Fruit fly (Drosophila melanogaster) whole organism, embryonic: Measurements from ENCODE around the gene Ugt37D1.

ENCODE experiments used
- Awh ChIP-seq: fragments of 200-800 bp; sonication (Bioruptor generic); IDR thresholded peaks from 2 replicates; pipeline ENCODE4, ENCODE4 v1.3.6; 2022; ENCODE audit warnings: missing biosample characterization, missing genetic modification characterization
- BEAF-32 ChIP-seq: fragments of 200-800 bp; sonication (Bioruptor generic); optimal IDR thresholded peaks from 3 replicates; lab custom pipeline; 2017; ENCODE audit warnings: missing biosample characterization, missing genetic modification characterization, mild to moderate bottlenecking, moderate library complexity, missing genetic modification reagents
- Bteb2 ChIP-seq: fragments of 200-800 bp; sonication (Bioruptor generic); optimal IDR thresholded peaks from 2 replicates; lab custom pipeline; 2016; ENCODE audit warnings: missing biosample characterization, missing genetic modification characterization
- CG10654 ChIP-seq: fragments of 200-800 bp; sonication (Bioruptor generic); optimal IDR thresholded peaks from 2 replicates; lab custom pipeline; 2016; ENCODE audit warnings: missing biosample characterization, missing genetic modification characterization
- CG10959 ChIP-seq: fragments of 200-800 bp; sonication (Bioruptor generic); IDR thresholded peaks from 2 replicates; pipeline ENCODE4 v1.3.6; 2022; ENCODE audit warnings: missing biosample characterization, missing genetic modification characterization
- CG12299 ChIP-seq: fragments of 200-800 bp; sonication (Bioruptor generic); optimal IDR thresholded peaks from 2 replicates; lab custom pipeline; 2018; ENCODE audit warnings: missing biosample characterization, mild to moderate bottlenecking, missing genetic modification characterization
- CG12942 ChIP-seq: fragments of 200-800 bp; sonication (Bioruptor generic); optimal IDR thresholded peaks from 3 replicates; lab custom pipeline; 2016; ENCODE audit warnings: missing biosample characterization, missing genetic modification characterization
- CG13287 ChIP-seq: fragments of 200-800 bp; sonication (Bioruptor generic); IDR thresholded peaks from 2 replicates; pipeline ENCODE4 v1.3.6; 2022; ENCODE audit warnings: missing biosample characterization, missing genetic modification characterization; ENCODE audit not compliant: partially characterized antibody
- CG14050 ChIP-seq: fragments of 200-800 bp; sonication (Bioruptor generic); IDR thresholded peaks from 3 replicates; pipeline ENCODE4 v1.3.6; 2022; ENCODE audit warnings: missing biosample characterization, missing genetic modification characterization
- CG14710 ChIP-seq: fragments of 200-800 bp; sonication (Bioruptor generic); optimal IDR thresholded peaks from 3 replicates; lab custom pipeline; 2019; ENCODE audit warnings: missing biosample characterization, mild to moderate bottlenecking, missing genetic modification characterization, moderate library complexity
- CG14965 ChIP-seq: fragments of 200-800 bp; sonication (Bioruptor generic); optimal IDR thresholded peaks from 2 replicates; lab custom pipeline; 2016; ENCODE audit warnings: missing biosample characterization, missing genetic modification characterization, borderline replicate concordance
- CG16863 ChIP-seq: fragments of 200-800 bp; sonication (Bioruptor generic); optimal IDR thresholded peaks from 3 replicates; lab custom pipeline; 2016; ENCODE audit warnings: missing biosample characterization, missing genetic modification characterization
- CG17328 ChIP-seq: fragments of 200-800 bp; sonication (Bioruptor generic); IDR thresholded peaks from 2 replicates; pipeline ENCODE4 v1.3.6; 2022; ENCODE audit warnings: missing biosample characterization, missing genetic modification characterization
- CG17568 ChIP-seq: fragments of 200-800 bp; sonication (Bioruptor generic); optimal IDR thresholded peaks from 2 replicates; lab custom pipeline; 2018; ENCODE audit warnings: missing biosample characterization, mild to moderate bottlenecking, missing genetic modification characterization, moderate library complexity
- CG1832 ChIP-seq: fragments of 200-800 bp; sonication (Bioruptor generic); optimal IDR thresholded peaks from 2 replicates; lab custom pipeline; 2017; ENCODE audit warnings: missing biosample characterization, mild to moderate bottlenecking, missing genetic modification characterization, inconsistent platforms
- CG34422 ChIP-seq: fragments of 200-800 bp; sonication (Bioruptor generic); IDR thresholded peaks from 3 replicates; pipeline ENCODE4 v1.3.6; 2022; ENCODE audit warnings: missing biosample characterization, missing genetic modification characterization
- CG3838 ChIP-seq: fragments of 200-800 bp; sonication (Bioruptor generic); optimal IDR thresholded peaks from 3 replicates; lab custom pipeline; 2016; ENCODE audit warnings: missing biosample characterization, missing genetic modification characterization
- CG6254 ChIP-seq: fragments of 200-800 bp; sonication (Bioruptor generic); optimal IDR thresholded peaks from 3 replicates; lab custom pipeline; 2017; ENCODE audit warnings: mild to moderate bottlenecking, missing biosample characterization, missing genetic modification reagents, missing genetic modification characterization
- CG6791 ChIP-seq: fragments of 200-800 bp; sonication (Bioruptor generic); IDR thresholded peaks from 3 replicates; pipeline ENCODE4 v1.3.6; 2022; ENCODE audit warnings: missing biosample characterization, missing genetic modification characterization; ENCODE audit not compliant: partially characterized antibody
- CG8089 ChIP-seq: fragments of 200-800 bp; sonication (Bioruptor generic); optimal IDR thresholded peaks from 3 replicates; lab custom pipeline; 2016; ENCODE audit warnings: missing biosample characterization, missing genetic modification characterization
- CG8478 ChIP-seq: fragments of >200 bp; optimal IDR thresholded peaks from 2 replicates; lab custom pipeline; 2018
- Dfd ChIP-seq, 2 experiments: fragments of >200 bp; optimal IDR thresholded peaks; 2 replicates each; lab custom pipeline; 2017; ENCODE audit warnings: missing biosample characterization in 2 of 2, missing genetic modification characterization in 2 of 2
- Dll ChIP-seq: fragments of 200-800 bp; sonication (Bioruptor generic); IDR thresholded peaks from 4 replicates; pipeline ENCODE4 v1.3.6; 2022; ENCODE audit warnings: missing biosample characterization, missing genetic modification characterization; ENCODE audit not compliant: partially characterized antibody
- Eip74EF ChIP-seq, 2 experiments: fragments of 200-800 bp in 1 of 2; fragments of >200 bp in 1 of 2; sonication (Bioruptor generic) in 1 of 2; optimal IDR thresholded peaks; 2 replicates each; lab custom pipeline; 2017 to 2019; ENCODE audit warnings: missing biosample characterization in 2 of 2, missing genetic modification characterization in 2 of 2, mild to moderate bottlenecking in 1 of 2, moderate library complexity in 1 of 2
- Fer3 ChIP-seq: fragments of 200-800 bp; sonication (Bioruptor generic); optimal IDR thresholded peaks from 2 replicates; lab custom pipeline; 2018; ENCODE audit warnings: missing biosample characterization, mild to moderate bottlenecking, missing genetic modification characterization, moderate library complexity
- GATAe ChIP-seq: fragments of 200-800 bp; sonication (Bioruptor generic); conservative IDR thresholded peaks from 2 replicates; pipeline ENCODE4 v1.3.6; 2022; ENCODE audit warnings: missing biosample characterization, missing genetic modification characterization
- Hr39 ChIP-seq: fragments of >200 bp; optimal IDR thresholded peaks from 2 replicates; lab custom pipeline; 2017
- Hr51 ChIP-seq, 2 experiments: fragments of 200-800 bp; sonication (Bioruptor generic); optimal IDR thresholded peaks; 2 replicates in 1 of 2; 3 replicates in 1 of 2; lab custom pipeline; 2016 to 2018; ENCODE audit warnings: missing biosample characterization in 2 of 2, missing genetic modification characterization in 2 of 2, mild to moderate bottlenecking in 1 of 2, moderate library complexity in 1 of 2
- Hr78 ChIP-seq, 2 experiments: fragments of 200-800 bp in 1 of 2; fragments of >200 bp in 1 of 2; sonication (Bioruptor generic) in 1 of 2; optimal IDR thresholded peaks; 2 replicates each; lab custom pipeline; 2017 to 2019; ENCODE audit warnings: missing biosample characterization in 2 of 2, missing genetic modification characterization in 2 of 2, mild to moderate bottlenecking in 1 of 2, moderate library complexity in 1 of 2
- Jarid2 ChIP-seq: fragments of 200-800 bp; sonication (Bioruptor generic); optimal IDR thresholded peaks from 3 replicates; lab custom pipeline; 2017; ENCODE audit warnings: mild to moderate bottlenecking, missing biosample characterization, missing genetic modification reagents, missing genetic modification characterization
- Mrtf ChIP-seq: fragments of 200-800 bp; sonication (Bioruptor generic); IDR thresholded peaks from 3 replicates; pipeline ENCODE4 v1.3.6; 2022; ENCODE audit warnings: missing biosample characterization, missing genetic modification characterization
- Neu2 ChIP-seq: fragments of 200-800 bp; sonication (Bioruptor generic); optimal IDR thresholded peaks from 3 replicates; lab custom pipeline; 2016; ENCODE audit warnings: missing biosample characterization, missing genetic modification characterization, borderline replicate concordance
- Nf-YB ChIP-seq: fragments of 200-800 bp; sonication (Bioruptor generic); optimal IDR thresholded peaks from 3 replicates; lab custom pipeline; 2019; ENCODE audit warnings: missing biosample characterization, mild to moderate bottlenecking, missing genetic modification characterization, moderate library complexity
- Sry-β ChIP-seq: fragments of 200-800 bp; sonication (Bioruptor generic); optimal IDR thresholded peaks from 2 replicates; lab custom pipeline; 2018; ENCODE audit warnings: missing biosample characterization, mild to moderate bottlenecking, missing genetic modification characterization, moderate library complexity
- YL-1 ChIP-seq: fragments of 200-800 bp; sonication (Bioruptor generic); optimal IDR thresholded peaks from 3 replicates; lab custom pipeline; 2017; ENCODE audit warnings: missing biosample characterization, mild to moderate bottlenecking, missing genetic modification characterization
- bbx ChIP-seq: fragments of 200-800 bp; sonication (Bioruptor generic); IDR thresholded peaks from 2 replicates; pipeline ENCODE4 v1.3.6; 2022; ENCODE audit warnings: missing biosample characterization, missing genetic modification characterization; ENCODE audit not compliant: partially characterized antibody
- crol ChIP-seq: fragments of 200-800 bp; sonication (Bioruptor generic); IDR thresholded peaks from 2 replicates; pipeline ENCODE4 v1.3.6; 2022; ENCODE audit warnings: missing biosample characterization, missing genetic modification characterization
- dan ChIP-seq: fragments of 200-800 bp; sonication (Bioruptor generic); IDR thresholded peaks from 2 replicates; pipeline ENCODE4 v1.3.6; 2022; ENCODE audit warnings: missing biosample characterization, missing genetic modification characterization
- ewg ChIP-seq: fragments of 200-800 bp; sonication (Bioruptor generic); optimal IDR thresholded peaks from 3 replicates; lab custom pipeline; 2017; ENCODE audit warnings: mild to moderate bottlenecking, missing biosample characterization, missing genetic modification reagents, missing genetic modification characterization
- fd64A ChIP-seq: fragments of 200-800 bp; sonication (Bioruptor generic); optimal IDR thresholded peaks from 3 replicates; lab custom pipeline; 2018; ENCODE audit warnings: missing biosample characterization, mild to moderate bottlenecking, missing genetic modification characterization
- gce ChIP-seq: fragments of 200-800 bp; sonication (Bioruptor generic); IDR thresholded peaks from 3 replicates; pipeline ENCODE4 v1.3.6; 2022; ENCODE audit warnings: missing biosample characterization, missing genetic modification characterization
- grn ChIP-seq: fragments of 200-800 bp; sonication (Bioruptor generic); optimal IDR thresholded peaks from 3 replicates; lab custom pipeline; 2017; ENCODE audit warnings: missing biosample characterization, missing genetic modification characterization
- hkb ChIP-seq, 2 experiments: fragments of 200-800 bp in 1 of 2; fragments of >200 bp in 1 of 2; sonication (Bioruptor generic) in 1 of 2; IDR thresholded peaks in 1 of 2; optimal IDR thresholded peaks in 1 of 2; 2 replicates each; pipeline versions ENCODE4 v1.3.6 to Lab custom; 2017 to 2022; ENCODE audit warnings: missing biosample characterization in 1 of 2, missing genetic modification characterization in 1 of 2
- inv ChIP-seq: fragments of 200-800 bp; sonication (Bioruptor generic); IDR thresholded peaks from 2 replicates; pipeline ENCODE4 v1.3.6; 2022; ENCODE audit warnings: missing biosample characterization, missing genetic modification characterization; ENCODE audit not compliant: partially characterized antibody
- lbe ChIP-seq: fragments of 200-800 bp; sonication (Bioruptor generic); optimal IDR thresholded peaks from 2 replicates; lab custom pipeline; 2016; ENCODE audit warnings: missing biosample characterization, mild to moderate bottlenecking, missing genetic modification characterization
- lola ChIP-seq, 3 experiments: fragments of >200 bp in 2 of 3; fragments of 200-800 bp in 1 of 3; sonication (Bioruptor generic) in 1 of 3; optimal IDR thresholded peaks; 2 replicates each; lab custom pipeline; 2017 to 2019; ENCODE audit warnings: missing biosample characterization in 3 of 3, missing genetic modification characterization in 3 of 3, mild to moderate bottlenecking in 1 of 3, moderate library complexity in 1 of 3
- sr ChIP-seq: fragments of 200-800 bp; sonication (Bioruptor generic); IDR thresholded peaks from 3 replicates; pipeline ENCODE4 v1.3.6; 2022; ENCODE audit warnings: missing biosample characterization, missing genetic modification characterization
- twi ChIP-seq: fragments of 200-800 bp; optimal IDR thresholded peaks from 2 replicates; lab custom pipeline; 2019; ENCODE audit warnings: missing biosample characterization, mild to moderate bottlenecking, missing genetic modification characterization, moderate library complexity
- zen ChIP-seq: fragments of 200-800 bp; sonication (Bioruptor generic); optimal IDR thresholded peaks from 3 replicates; lab custom pipeline; 2018; ENCODE audit warnings: missing biosample characterization, mild to moderate bottlenecking, missing genetic modification characterization, moderate library complexity

Ugt37D1 gene

DNA sequence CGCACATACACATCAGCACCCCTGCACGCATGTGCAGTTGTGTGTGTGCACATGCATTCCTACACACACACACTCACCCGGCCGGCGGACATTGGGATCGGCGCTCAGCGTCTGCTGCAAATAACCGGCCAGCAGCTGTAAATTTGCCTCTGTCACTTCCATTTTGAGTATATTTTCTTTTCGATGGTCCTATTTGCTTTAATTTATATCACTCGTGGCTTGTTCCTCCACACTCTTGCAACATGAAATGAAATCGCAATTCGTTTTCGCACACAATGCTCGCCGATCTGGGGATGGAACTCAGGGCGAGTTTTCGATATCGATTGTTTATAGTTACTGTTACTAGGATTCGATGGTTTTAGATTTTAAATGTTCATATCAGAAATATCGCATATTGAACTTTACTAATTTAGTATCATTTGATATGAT is 26.1 kb downstream of the Ugt37D1 start, which contains the start of gene Cse1 (continued):
- no peak for TF ChIP-seq dan
- TF ChIP-seq Dll (GFP tag; lab: Robert Waterston, UW) = peak; percentile 74
- no peak for TF ChIP-seq CG14965
- peak; percentile 55; the same call in 1 of the 2 replicates for TF ChIP-seq bbx
- TF ChIP-seq ewg (GFP tag; lab: Kevin White, UChicago) = peak; percentile 67
- peak; percentile 55; the same call in 1 of the 2 replicates for TF ChIP-seq inv (GFP tag; lab: Robert Waterston, UW)
- TF ChIP-seq Fer3 (tag; lab: Kevin White, UChicago) = no peak
- TF ChIP-seq Sry-β = no peak
- TF ChIP-seq Hr51 (GFP tag; optimal IDR thresholded peaks at IDR 0.05; lab: Kevin White, UChicago) = no peak
- TF ChIP-seq BEAF-32 (GFP tag; lab: Kevin White, UChicago) = peak; percentile 71
- no peak for TF ChIP-seq zen (tag; lab: Kevin White, UChicago)
- no peak for TF ChIP-seq Eip74EF (GFP tag; optimal IDR thresholded peaks at IDR 0.05; lab: Kevin White, UChicago)
- TF ChIP-seq hkb (optimal IDR thresholded peaks at IDR 0.05; lab: Kevin White, UChicago) = no peak
- no peak for TF ChIP-seq hkb (GFP tag; IDR thresholded peaks at IDR 0.05; lab: Robert Waterston, UW)
- TF ChIP-seq YL-1 = no peak
- TF ChIP-seq GATAe (GFP tag; lab: Robert Waterston, UW) = no peak
- TF ChIP-seq CG34422 (GFP tag; lab: Robert Waterston, UW) = peak; percentile 92
- no peak for TF ChIP-seq Neu2 (GFP tag; lab: Kevin White, UChicago)
- TF ChIP-seq Dfd (GFP tag; optimal IDR thresholded peaks at IDR 0.05; lab: Kevin White, UChicago) = no peak
- TF ChIP-seq Jarid2 = no peak
- 0 out of 3 replicates have a peak, but pooled peaks have one; percentile 49 for TF ChIP-seq CG6791 (GFP tag; lab: Robert Waterston, UW)
- TF ChIP-seq lola (GFP tag; optimal IDR thresholded peaks at IDR 0.05; lab: Kevin White, UChicago) = no peak
- TF ChIP-seq Hr78 (GFP tag; optimal IDR thresholded peaks at IDR 0.05; lab: Kevin White, UChicago) = no peak
- TF ChIP-seq CG8478 (lab: Kevin White, UChicago) = no peak
- TF ChIP-seq Awh (GFP tag; lab: Robert Waterston, UW) = no peak
- no peak for TF ChIP-seq crol (GFP tag; lab: Robert Waterston, UW)
- peak; percentile 70 for TF ChIP-seq CG13287 (GFP tag; lab: Robert Waterston, UW)
- TF ChIP-seq CG14710 (tag; lab: Kevin White, UChicago) = peak; percentile 16
- TF ChIP-seq grn (GFP tag; lab: Kevin White, UChicago) = no peak
- no peak for TF ChIP-seq Hr39 (lab: Kevin White, UChicago)
- TF ChIP-seq twi = no peak
- TF ChIP-seq CG12942 = no peak
- no peak for TF ChIP-seq gce
- no peak for TF ChIP-seq CG17328
- no peak for TF ChIP-seq CG10654 (GFP tag; lab: Kevin White, UChicago)
- no peak for TF ChIP-seq Mrtf
- no peak for TF ChIP-seq CG16863 (GFP tag; lab: Kevin White, UChicago)
- TF ChIP-seq Bteb2 (GFP tag; lab: Kevin White, UChicago) = no peak
- no peak for TF ChIP-seq Nf-YB
- no peak for TF ChIP-seq CG12299 (tag; lab: Kevin White, UChicago)
- no peak for TF ChIP-seq CG8089
- no peak for TF ChIP-seq CG10959 (GFP tag; lab: Robert Waterston, UW)
- no peak for TF ChIP-seq lbe (GFP tag; lab: Kevin White, UChicago)
- TF ChIP-seq CG14050 (GFP tag; lab: Robert Waterston, UW) = no peak
- TF ChIP-seq fd64A (GFP tag; lab: Kevin White, UChicago) = no peak
- no peak for TF ChIP-seq CG17568 (GFP tag; lab: Kevin White, UChicago)
- TF ChIP-seq CG6254 (GFP tag; lab: Kevin White, UChicago) = no peak
- TF ChIP-seq CG3838 = no peak
- TF ChIP-seq sr (GFP tag; lab: Robert Waterston, UW) = no peak
- no peak for TF ChIP-seq CG1832 (GFP tag; lab: Kevin White, UChicago)
